Worm (Caenorhabditis elegans) whole organism, L4 larva: ENCODE results near the gene srsx-14.

Experiments
- D1046.2 ChIP-seq: fragments of 200-800 bp; sonication (Bioruptor generic); IDR thresholded peaks from 2 replicates; pipeline ENCODE4 v1.3.6; 2022; ENCODE audit warnings: missing genetic modification characterization, missing compliant biosample characterization
- F10B5.3 ChIP-seq: sonication (generic microtip); optimal IDR thresholded peaks from 2 replicates; lab custom pipeline; 2016; ENCODE audit warnings: mild to moderate bottlenecking, missing genetic modification characterization, missing compliant biosample characterization
- R02D3.7 ChIP-seq: fragments of 150-350 bp; sonication (generic microtip); optimal IDR thresholded peaks from 3 replicates; lab custom pipeline; 2014; ENCODE audit warnings: missing biosample characterization, missing genetic modification characterization
- T20F7.1 ChIP-seq: fragments of 200-800 bp; sonication (Bioruptor generic); optimal IDR thresholded peaks from 2 replicates; lab custom pipeline; 2018; ENCODE audit warnings: mild to moderate bottlenecking, missing genetic modification characterization, missing compliant biosample characterization
- T26A8.4 ChIP-seq: fragments of 200-800 bp; sonication (Bioruptor generic); IDR thresholded peaks from 2 replicates; pipeline ENCODE4 v1.3.6; 2022; ENCODE audit warnings: missing genetic modification characterization, missing compliant biosample characterization
- Y48G9A.11 ChIP-seq: fragments of 200-800 bp; sonication (Bioruptor generic); IDR thresholded peaks from 2 replicates; pipeline ENCODE4 v1.3.6; 2022; ENCODE audit warnings: missing genetic modification reagents, missing genetic modification characterization, missing compliant biosample characterization
- Y75B8A.6 ChIP-seq: fragments of 200-800 bp; sonication (Bioruptor generic); IDR thresholded peaks from 2 replicates; pipeline ENCODE4 v1.3.6; 2022; ENCODE audit warnings: missing genetic modification reagents, missing genetic modification characterization, missing compliant biosample characterization
- ZK337.2 ChIP-seq: fragments of 200-800 bp; sonication (Bioruptor generic); IDR thresholded peaks from 2 replicates; pipeline ENCODE4 v1.3.6; 2022; ENCODE audit warnings: missing genetic modification reagents, missing genetic modification characterization, missing compliant biosample characterization
- aha-1 ChIP-seq: fragments of 150-350 bp; peaks from one replicate; lab custom pipeline; 2014; ENCODE audit warnings: missing biosample characterization, missing genetic modification characterization
- aly-2 ChIP-seq: sonication (generic microtip); optimal IDR thresholded peaks from 2 replicates; lab custom pipeline; 2018; ENCODE audit warnings: missing biosample characterization, missing genetic modification characterization
- attf-4 ChIP-seq: sonication (generic microtip); optimal IDR thresholded peaks from 3 replicates; lab custom pipeline; 2017; ENCODE audit warnings: missing biosample characterization, missing genetic modification characterization
- ceh-20 ChIP-seq: fragments of 200-800 bp; sonication (Bioruptor generic); IDR thresholded peaks from 2 replicates; pipeline ENCODE4 v1.3.6; 2022; ENCODE audit warnings: missing genetic modification reagents, missing genetic modification characterization, missing compliant biosample characterization
- ceh-32 ChIP-seq: sonication (generic microtip); optimal IDR thresholded peaks from 2 replicates; lab custom pipeline; 2016; ENCODE audit warnings: mild to moderate bottlenecking, missing genetic modification characterization, missing compliant biosample characterization; ENCODE audit not compliant: poor library complexity
- ceh-44 ChIP-seq: fragments of 200-800 bp; sonication (Bioruptor generic); IDR thresholded peaks from 2 replicates; pipeline ENCODE4 v1.3.6; 2022; ENCODE audit warnings: missing genetic modification reagents, missing genetic modification characterization, missing compliant biosample characterization
- ceh-62 ChIP-seq: sonication (generic microtip); optimal IDR thresholded peaks from 2 replicates; lab custom pipeline; 2017; ENCODE audit warnings: missing biosample characterization, missing genetic modification characterization
- cey-2 ChIP-seq: sonication (generic microtip); optimal IDR thresholded peaks from 3 replicates; lab custom pipeline; 2017; ENCODE audit warnings: missing genetic modification characterization, mild to moderate bottlenecking, missing compliant biosample characterization, antibody characterized with exemption, borderline replicate concordance; ENCODE audit not compliant: insufficient read depth
- ctbp-1 ChIP-seq: fragments of 200-800 bp; sonication (Bioruptor generic); IDR thresholded peaks from 2 replicates; pipeline ENCODE4 v1.3.6; 2022; ENCODE audit warnings: missing genetic modification reagents, missing genetic modification characterization, missing compliant biosample characterization
- daf-12 ChIP-seq: fragments of 150-350 bp; optimal IDR thresholded peaks from 2 replicates; lab custom pipeline; 2014; ENCODE audit warnings: missing biosample characterization, missing genetic modification reagents, missing genetic modification characterization
- daf-8 ChIP-seq: fragments of 200-800 bp; sonication (Bioruptor generic); IDR thresholded peaks from 2 replicates; pipeline ENCODE4 v1.3.6; 2022; ENCODE audit warnings: missing genetic modification characterization, missing compliant biosample characterization
- dmd-6 ChIP-seq: fragments of 200-800 bp; sonication (Bioruptor generic); IDR thresholded peaks from 2 replicates; pipeline ENCODE4 v1.3.6; 2022; ENCODE audit warnings: missing genetic modification reagents, missing genetic modification characterization, missing compliant biosample characterization
- dmd-9 ChIP-seq: fragments of 200-800 bp; sonication (Bioruptor generic); IDR thresholded peaks from 2 replicates; pipeline ENCODE4 v1.3.6; 2022; ENCODE audit warnings: missing genetic modification reagents, missing genetic modification characterization, missing compliant biosample characterization
- dpl-1 ChIP-seq: fragments of 150-350 bp; optimal IDR thresholded peaks from 2 replicates; lab custom pipeline; 2014; ENCODE audit warnings: missing biosample characterization, missing genetic modification reagents, missing genetic modification characterization
- duxl-1 ChIP-seq: sonication (generic microtip); optimal IDR thresholded peaks from 2 replicates; lab custom pipeline; 2016; ENCODE audit warnings: mild to moderate bottlenecking, missing genetic modification characterization, moderate library complexity, missing compliant biosample characterization; ENCODE audit not compliant: poor library complexity
- egl-27 ChIP-seq: sonication (generic microtip); optimal IDR thresholded peaks from 3 replicates; lab custom pipeline; 2017; ENCODE audit warnings: missing biosample characterization, missing genetic modification reagents, missing genetic modification characterization
- fos-1 ChIP-seq: fragments of 150-350 bp; optimal IDR thresholded peaks from 2 replicates; lab custom pipeline; 2014; ENCODE audit warnings: missing biosample characterization, missing genetic modification characterization
- hif-1 ChIP-seq, 2 experiments: sonication (generic microtip); optimal IDR thresholded peaks; 2 replicates each; lab custom pipeline; 2016 to 2017; ENCODE audit warnings: missing compliant biosample characterization in 2 of 2, missing genetic modification characterization in 2 of 2, missing genetic modification reagents in 2 of 2, missing genotype in 2 of 2, mild to moderate bottlenecking in 1 of 2
- lin-1 ChIP-seq: fragments of 200-800 bp; sonication (Bioruptor generic); IDR thresholded peaks from 2 replicates; pipeline ENCODE4 v1.3.6; 2022; ENCODE audit warnings: missing genetic modification reagents, missing genetic modification characterization, missing compliant biosample characterization
- lin-13 ChIP-seq: fragments of 150-350 bp; optimal IDR thresholded peaks from 2 replicates; lab custom pipeline; 2014; ENCODE audit warnings: missing biosample characterization, missing genetic modification reagents, missing genetic modification characterization
- lin-39 ChIP-seq: fragments of 150-350 bp; optimal IDR thresholded peaks from 2 replicates; lab custom pipeline; 2014; ENCODE audit warnings: missing biosample characterization, missing genetic modification reagents, missing genetic modification characterization
- lsy-2 ChIP-seq, 2 experiments: fragments of 150-350 bp in 1 of 2; sonication (generic microtip) in 1 of 2; optimal IDR thresholded peaks; 2 replicates each; lab custom pipeline; 2014 to 2017; ENCODE audit warnings: missing biosample characterization in 2 of 2, missing genetic modification characterization in 2 of 2
- mdl-1 ChIP-seq, 2 experiments: fragments of 150-350 bp in 1 of 2; sonication (generic microtip) in 1 of 2; optimal IDR thresholded peaks; 2 replicates each; lab custom pipeline; 2014 to 2017; ENCODE audit warnings: missing biosample characterization in 2 of 2, missing genetic modification characterization in 2 of 2
- mes-2 ChIP-seq: sonication (generic microtip); optimal IDR thresholded peaks from 2 replicates; lab custom pipeline; 2016; ENCODE audit warnings: missing genotype, mild to moderate bottlenecking, missing genetic modification characterization, missing compliant biosample characterization; ENCODE audit not compliant: poor library complexity, severe bottlenecking
- mxl-2 ChIP-seq: fragments of 200-800 bp; sonication (Bioruptor generic); conservative IDR thresholded peaks from 2 replicates; pipeline ENCODE4 v1.3.6; 2022; ENCODE audit warnings: missing genetic modification reagents, missing genetic modification characterization, missing compliant biosample characterization
- mxl-3 ChIP-seq: fragments of 200-800 bp; sonication (Bioruptor generic); optimal IDR thresholded peaks from 2 replicates; lab custom pipeline; 2018; ENCODE audit warnings: mild to moderate bottlenecking, missing genetic modification characterization, missing compliant biosample characterization
- nhr-10 ChIP-seq: fragments of 150-350 bp; optimal IDR thresholded peaks from 2 replicates; lab custom pipeline; 2014; ENCODE audit warnings: missing biosample characterization, missing genetic modification characterization
- nhr-102 ChIP-seq: sonication (generic microtip); optimal IDR thresholded peaks from 2 replicates; lab custom pipeline; 2016; ENCODE audit warnings: mild to moderate bottlenecking, missing genetic modification characterization, moderate library complexity, missing compliant biosample characterization
- nhr-11 ChIP-seq: fragments of 150-350 bp; optimal IDR thresholded peaks from 2 replicates; lab custom pipeline; 2014; ENCODE audit warnings: missing biosample characterization, missing genetic modification characterization
- nhr-237 ChIP-seq: sonication (generic microtip); optimal IDR thresholded peaks from 2 replicates; lab custom pipeline; 2017; ENCODE audit warnings: missing biosample characterization, missing genetic modification characterization
- nhr-28 ChIP-seq: fragments of 150-350 bp; optimal IDR thresholded peaks from 2 replicates; lab custom pipeline; 2014; ENCODE audit warnings: missing biosample characterization, missing genetic modification characterization
- nhr-6 ChIP-seq: fragments of 150-350 bp; optimal IDR thresholded peaks from 2 replicates; lab custom pipeline; 2014; ENCODE audit warnings: missing biosample characterization, missing genetic modification characterization
- nhr-76 ChIP-seq: fragments of 150-350 bp; optimal IDR thresholded peaks from 2 replicates; lab custom pipeline; 2014; ENCODE audit warnings: missing biosample characterization, missing genetic modification characterization
- nhr-77 ChIP-seq: fragments of 150-350 bp; optimal IDR thresholded peaks from 2 replicates; lab custom pipeline; 2014; ENCODE audit warnings: missing biosample characterization, missing genetic modification characterization
- pha-4 ChIP-seq, 2 experiments: fragments of 150-350 bp in 1 of 2; fragments of 200-800 bp in 1 of 2; sonication (Bioruptor generic) in 1 of 2; IDR thresholded peaks in 1 of 2; optimal IDR thresholded peaks in 1 of 2; 2 replicates each; pipeline versions ENCODE4 v1.3.6 to Lab custom; 2014 to 2022; ENCODE audit warnings: missing genetic modification characterization in 2 of 2, missing genetic modification reagents in 2 of 2, missing biosample characterization in 1 of 2, missing compliant biosample characterization in 1 of 2
- php-3 ChIP-seq: fragments of 200-800 bp; sonication (Bioruptor generic); IDR thresholded peaks from 2 replicates; pipeline ENCODE4 v1.3.6; 2022; ENCODE audit warnings: missing genetic modification reagents, missing genetic modification characterization, missing compliant biosample characterization
- pqm-1 ChIP-seq: sonication (generic microtip); optimal IDR thresholded peaks from 2 replicates; lab custom pipeline; 2017; ENCODE audit warnings: missing biosample characterization, missing genetic modification characterization
- rbr-2 ChIP-seq: sonication (generic microtip); optimal IDR thresholded peaks from 2 replicates; lab custom pipeline; 2016; ENCODE audit warnings: missing genotype, missing genetic modification characterization, missing compliant biosample characterization
- saeg-2 ChIP-seq: fragments of 200-800 bp; sonication (Bioruptor generic); IDR thresholded peaks from 2 replicates; pipeline ENCODE4 v1.3.6; 2022; ENCODE audit warnings: missing genetic modification reagents, missing genetic modification characterization, missing compliant biosample characterization
- tag-97 ChIP-seq: fragments of 200-800 bp; sonication (Bioruptor generic); IDR thresholded peaks from 2 replicates; pipeline ENCODE4 v1.3.6; 2022; ENCODE audit warnings: missing genetic modification characterization, missing compliant biosample characterization
- unc-39 ChIP-seq: sonication (generic microtip); optimal IDR thresholded peaks from 2 replicates; lab custom pipeline; 2017; ENCODE audit warnings: missing biosample characterization, missing genetic modification characterization
- vab-7 ChIP-seq: fragments of 200-800 bp; sonication (Bioruptor generic); IDR thresholded peaks from 2 replicates; pipeline ENCODE4 v1.3.6; 2022; ENCODE audit warnings: missing genetic modification reagents, missing genetic modification characterization, missing compliant biosample characterization
- zfp-2 ChIP-seq: sonication (generic microtip); optimal IDR thresholded peaks from 2 replicates; lab custom pipeline; 2016; ENCODE audit warnings: mild to moderate bottlenecking, missing genetic modification characterization, missing compliant biosample characterization
- zfp-3 ChIP-seq: fragments of 200-800 bp; sonication (Bioruptor generic); conservative IDR thresholded peaks from 2 replicates; pipeline ENCODE4 v1.3.6; 2022; ENCODE audit warnings: missing genetic modification reagents, missing genetic modification characterization, missing compliant biosample characterization

The srsx-14 gene

ce11 chrIV:5582267-5582666, 44.7 kb downstream of the srsx-14 start (continued):
- TF ChIP-seq rbr-2 (tag; lab: Kevin White, UChicago) (peak; percentile 79), T20F7.1 (GFP tag; lab: Kevin White, UChicago) (no peak), pha-4 (GFP tag; IDR thresholded peaks at IDR 0.05; lab: Robert Waterston, UW) (no peak), pha-4 (tag; optimal IDR thresholded peaks at IDR 0.05; lab: Kevin White, UChicago) (no peak), egl-27 (tag; lab: Kevin White, UChicago) (no peak), aha-1 (tag; lab: Kevin White, UChicago) (peak; percentile 97), zfp-2 (no peak), lsy-2 (tag; optimal IDR thresholded peaks at IDR 0.05; lab: Kevin White, UChicago) (peak in 1 of 2 experiments; percentile 36), saeg-2 (GFP tag; lab: Robert Waterston, UW) (no peak), ctbp-1 (no peak), ceh-44 (no peak), D1046.2 (no peak), php-3 (GFP tag; lab: Robert Waterston, UW) (no peak), ceh-62 (tag; lab: Kevin White, UChicago) (no peak), T26A8.4 (GFP tag; lab: Robert Waterston, UW) (no peak), nhr-10 (tag; lab: Kevin White, UChicago) (no peak), dmd-6 (GFP tag; lab: Robert Waterston, UW) (peak; percentile 45), dpl-1 (no peak), cey-2 (tag; lab: Kevin White, UChicago) (no peak), unc-39 (tag; lab: Kevin White, UChicago) (no peak), mes-2 (no peak), nhr-76 (tag; lab: Kevin White, UChicago) (no peak), nhr-11 (tag; lab: Kevin White, UChicago) (peak; percentile 62), mxl-3 (peak; percentile 67), lin-39 (tag; lab: Kevin White, UChicago) (no peak), nhr-102 (tag; lab: Kevin White, UChicago) (no peak), mxl-2 (GFP tag; lab: Robert Waterston, UW) (no peak), daf-8 (no peak), mdl-1 (tag; optimal IDR thresholded peaks at IDR 0.05; lab: Kevin White, UChicago) (peak in 1 of 2 experiments; percentile 81), nhr-237 (no peak), lin-1 (GFP tag; lab: Robert Waterston, UW) (no peak), R02D3.7 (tag; lab: Kevin White, UChicago) (no peak), ceh-20 (GFP tag; lab: Robert Waterston, UW) (no peak), lin-13 (GFP tag; lab: Kevin White, UChicago) (no peak), Y48G9A.11 (GFP tag; lab: Robert Waterston, UW) (no peak), ceh-32 (tag; lab: Kevin White, UChicago) (no peak), dmd-9 (no peak), duxl-1 (no peak), daf-12 (no peak), ZK337.2 (GFP tag; lab: Robert Waterston, UW) (no peak), vab-7 (no peak), fos-1 (tag; lab: Kevin White, UChicago) (no peak), nhr-28 (tag; lab: Kevin White, UChicago) (peak; percentile 81), nhr-77 (tag; lab: Kevin White, UChicago) (no peak), hif-1 (tag; optimal IDR thresholded peaks at IDR 0.05; lab: Kevin White, UChicago) (peak in 1 of 2 experiments; percentile 55), attf-4 (tag; lab: Kevin White, UChicago) (no peak), Y75B8A.6 (GFP tag; lab: Robert Waterston, UW) (no peak), nhr-6 (tag; lab: Kevin White, UChicago) (no peak), tag-97 (no peak), F10B5.3 (tag; lab: Kevin White, UChicago) (no peak), aly-2 (tag; lab: Kevin White, UChicago) (no peak), pqm-1 (peak; percentile 43), zfp-3 (GFP tag; lab: Robert Waterston, UW) (no peak)
